Worm (Caenorhabditis elegans) whole organism, late embryonic: ENCODE data around the gene acer-1.
A peak's percentile ranks its signal among the peaks of the same experiment; 100 is the strongest.

Source experiments
- ceh-14 ChIP-seq: sonication (generic microtip); optimal IDR thresholded peaks from 2 replicates; lab custom pipeline; 2016; ENCODE audit warnings: missing genotype, missing genetic modification characterization, missing compliant biosample characterization
- ceh-19 ChIP-seq: fragments of 200-800 bp; sonication (Bioruptor generic); optimal IDR thresholded peaks from 2 replicates; lab custom pipeline; 2018; ENCODE audit warnings: mild to moderate bottlenecking, missing genetic modification characterization, missing compliant biosample characterization
- dmd-4 ChIP-seq: sonication (generic microtip); optimal IDR thresholded peaks from 2 replicates; lab custom pipeline; 2016; ENCODE audit warnings: borderline replicate concordance, missing genetic modification characterization, missing compliant biosample characterization
- elt-4 ChIP-seq: sonication (generic microtip); optimal IDR thresholded peaks from 2 replicates; lab custom pipeline; 2016; ENCODE audit warnings: missing genetic modification characterization, missing compliant biosample characterization
- hlh-13 ChIP-seq: fragments of 200-800 bp; sonication (Bioruptor generic); optimal IDR thresholded peaks from 2 replicates; lab custom pipeline; 2018; ENCODE audit warnings: mild to moderate bottlenecking, missing genetic modification characterization, missing compliant biosample characterization
- lim-6 ChIP-seq: sonication (generic microtip); optimal IDR thresholded peaks from 2 replicates; lab custom pipeline; 2016; ENCODE audit warnings: missing genetic modification characterization, missing compliant biosample characterization
- mec-3 ChIP-seq: sonication (generic microtip); optimal IDR thresholded peaks from 2 replicates; lab custom pipeline; 2016; ENCODE audit warnings: borderline replicate concordance, missing genetic modification characterization, missing compliant biosample characterization
- nfya-1 ChIP-seq: sonication (generic microtip); optimal IDR thresholded peaks from 2 replicates; lab custom pipeline; 2017; ENCODE audit warnings: missing genetic modification characterization, mild to moderate bottlenecking, missing compliant biosample characterization, antibody characterized with exemption, moderate library complexity
- nhr-11 ChIP-seq: fragments of 150-350 bp; optimal IDR thresholded peaks from 2 replicates; lab custom pipeline; 2014; ENCODE audit warnings: missing biosample characterization, missing genetic modification characterization
- syd-9 ChIP-seq: sonication (generic microtip); optimal IDR thresholded peaks from 2 replicates; lab custom pipeline; 2016; ENCODE audit warnings: mild to moderate bottlenecking, missing genetic modification characterization, moderate library complexity, missing compliant biosample characterization
- unc-55 ChIP-seq: sonication (generic microtip); optimal IDR thresholded peaks from 2 replicates; lab custom pipeline; 2017; ENCODE audit warnings: missing biosample characterization, missing genetic modification reagents, missing genetic modification characterization
- zip-5 ChIP-seq: sonication (generic microtip); optimal IDR thresholded peaks from 2 replicates; lab custom pipeline; 2016; ENCODE audit warnings: missing genetic modification characterization, missing compliant biosample characterization

DNA sequence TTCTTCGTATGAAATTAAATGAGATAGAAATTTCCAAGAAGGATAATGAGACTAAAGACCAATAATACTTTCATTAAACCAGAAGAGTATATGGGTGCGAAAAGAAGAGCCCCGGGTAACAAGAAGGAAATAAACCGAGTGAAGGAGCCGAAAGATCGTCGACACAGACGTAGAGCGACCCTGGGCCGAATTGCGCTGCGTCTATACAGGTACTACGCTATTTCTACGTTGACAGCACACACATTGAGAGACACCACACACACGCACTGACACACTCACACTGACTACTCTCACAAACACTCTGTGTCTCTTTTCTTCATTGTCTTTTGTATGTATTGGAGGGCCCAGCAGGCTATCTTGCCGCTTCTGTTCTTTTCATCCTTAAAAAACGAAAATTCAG is 31.4 kb downstream of the acer-1 start:
- no peak for TF ChIP-seq dmd-4 (tag; lab: Kevin White, UChicago)
- no peak for TF ChIP-seq mec-3 (tag; lab: Kevin White, UChicago)
- TF ChIP-seq nfya-1 (tag; lab: Kevin White, UChicago), result peak; percentile 56
- TF ChIP-seq lim-6 (tag; lab: Kevin White, UChicago), result no peak
- TF ChIP-seq syd-9 (tag; lab: Kevin White, UChicago), result no peak
- no peak for TF ChIP-seq zip-5 (tag; lab: Kevin White, UChicago)
- TF ChIP-seq nhr-11, result no peak
- TF ChIP-seq unc-55, result peak; percentile 63
- no peak for TF ChIP-seq hlh-13 (GFP tag; lab: Kevin White, UChicago)
- TF ChIP-seq ceh-14 (tag; lab: Kevin White, UChicago), result peak; percentile 22
- TF ChIP-seq elt-4 (tag; lab: Kevin White, UChicago), result no peak
- TF ChIP-seq ceh-19 (GFP tag; lab: Kevin White, UChicago), result peak; percentile 31
